Worm (Caenorhabditis elegans) whole organism, midembryonic: ENCODE data around the gene exc-5.

Source experiments
- klf-2 ChIP-seq: fragments of 200-800 bp; sonication (Bioruptor generic); conservative IDR thresholded peaks from 2 replicates; pipeline ENCODE4 v1.3.6; 2022; ENCODE audit warnings: missing genetic modification reagents, missing genetic modification characterization, missing compliant biosample characterization
- tab-1 ChIP-seq: fragments of 200-800 bp; sonication (Bioruptor generic); IDR thresholded peaks from 2 replicates; pipeline ENCODE4 v1.3.6; 2022; ENCODE audit warnings: missing genetic modification characterization, missing compliant biosample characterization

DNA sequence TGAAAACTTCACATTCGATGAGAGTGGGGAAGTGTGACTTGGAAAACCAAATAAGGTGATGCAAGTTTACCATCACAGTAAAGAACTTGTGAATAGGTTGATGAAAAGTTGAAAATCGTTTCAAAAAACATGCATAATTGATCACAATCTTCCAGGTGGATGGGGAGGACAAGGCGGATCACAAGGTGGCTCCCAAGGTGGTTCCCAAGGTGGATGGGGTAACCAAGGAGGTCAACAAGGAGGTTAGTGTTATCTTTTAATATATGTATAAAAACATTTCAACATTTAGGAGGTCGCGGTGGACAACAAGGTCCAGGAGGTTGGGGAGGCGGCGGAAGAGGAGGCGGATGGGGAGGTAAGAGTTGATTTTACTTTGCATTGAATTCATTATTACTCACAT lies 4.2 kb upstream of the exc-5 start, which contains the start of gene T28C6.10:
- no peak for TF ChIP-seq klf-2 (GFP tag; lab: Robert Waterston, UW)
- no peak for TF ChIP-seq tab-1 (GFP tag; lab: Robert Waterston, UW)
